Worm (Caenorhabditis elegans) whole organism, L3 larva: ENCODE data around the gene ceh-86.
A peak's percentile ranks its signal among the peaks of the same experiment; 100 is the strongest.

Source experiments
- R02D3.7 ChIP-seq: fragments of 150-350 bp; optimal IDR thresholded peaks from 2 replicates; lab custom pipeline; 2014; ENCODE audit warnings: missing biosample characterization, missing genetic modification characterization
- ceh-16 ChIP-seq: sonication (generic microtip); optimal IDR thresholded peaks from 2 replicates; lab custom pipeline; 2017; ENCODE audit warnings: missing biosample characterization, missing genetic modification characterization
- ceh-28 ChIP-seq: fragments of 150-350 bp; optimal IDR thresholded peaks from 2 replicates; lab custom pipeline; 2014; ENCODE audit warnings: missing biosample characterization, missing genetic modification reagents, missing genetic modification characterization
- ceh-82 ChIP-seq: fragments of 150-350 bp; optimal IDR thresholded peaks from 2 replicates; lab custom pipeline; 2014; ENCODE audit warnings: missing biosample characterization, missing genetic modification characterization
- ceh-9 ChIP-seq: sonication (generic microtip); optimal IDR thresholded peaks from 2 replicates; lab custom pipeline; 2018; ENCODE audit warnings: missing biosample characterization, missing genetic modification characterization
- daf-12 ChIP-seq: fragments of 150-350 bp; optimal IDR thresholded peaks from 2 replicates; lab custom pipeline; 2014; ENCODE audit warnings: missing biosample characterization, missing genetic modification reagents, missing genetic modification characterization
- egl-5 ChIP-seq: fragments of 150-350 bp; optimal IDR thresholded peaks from 2 replicates; lab custom pipeline; 2017; ENCODE audit warnings: missing biosample characterization, missing genetic modification reagents, missing genetic modification characterization, inconsistent platforms
- elt-1 ChIP-seq: fragments of 150-350 bp; optimal IDR thresholded peaks from 2 replicates; lab custom pipeline; 2014; ENCODE audit warnings: missing biosample characterization, missing genetic modification characterization
- elt-2 ChIP-seq: sonication (generic microtip); optimal IDR thresholded peaks from 2 replicates; lab custom pipeline; 2016; ENCODE audit warnings: missing genetic modification reagents, mild to moderate bottlenecking, missing genetic modification characterization, missing compliant biosample characterization
- elt-3 ChIP-seq, 3 experiments: fragments of 150-350 bp in 1 of 3; sonication (generic microtip) in 2 of 3; optimal IDR thresholded peaks; 2 replicates in 2 of 3; 4 replicates in 1 of 3; lab custom pipeline; 2014 to 2017; ENCODE audit warnings: missing biosample characterization in 3 of 3, missing genetic modification characterization in 3 of 3
- eor-1 ChIP-seq, 2 experiments: fragments of 150-350 bp; optimal IDR thresholded peaks; 2 replicates each; lab custom pipeline; 2014 to 2018; ENCODE audit warnings: missing biosample characterization in 2 of 2, missing genetic modification characterization in 2 of 2
- fkh-10 ChIP-seq: sonication (generic microtip); optimal IDR thresholded peaks from 2 replicates; lab custom pipeline; 2017; ENCODE audit warnings: missing biosample characterization, missing genetic modification reagents, missing genetic modification characterization
- hmg-11 ChIP-seq: sonication (generic microtip); optimal IDR thresholded peaks from 2 replicates; lab custom pipeline; 2016; ENCODE audit warnings: missing genetic modification characterization, missing compliant biosample characterization
- jun-1 ChIP-seq: fragments of 150-350 bp; optimal IDR thresholded peaks from 2 replicates; lab custom pipeline; 2014; ENCODE audit warnings: missing biosample characterization, missing genetic modification reagents, missing genetic modification characterization
- lin-15B ChIP-seq: fragments of 150-350 bp; optimal IDR thresholded peaks from 2 replicates; lab custom pipeline; 2014; ENCODE audit warnings: missing biosample characterization, missing genetic modification characterization
- mml-1 ChIP-seq: fragments of 150-350 bp; sonication (generic microtip); optimal IDR thresholded peaks from 3 replicates; lab custom pipeline; 2014; ENCODE audit warnings: missing biosample characterization, missing genetic modification characterization
- nhr-23 ChIP-seq: fragments of 150-350 bp; optimal IDR thresholded peaks from 2 replicates; lab custom pipeline; 2014; ENCODE audit warnings: missing biosample characterization, missing genetic modification reagents, missing genetic modification characterization
- nhr-237 ChIP-seq: fragments of 150-350 bp; optimal IDR thresholded peaks from 2 replicates; lab custom pipeline; 2014; ENCODE audit warnings: missing biosample characterization, missing genetic modification characterization
- nhr-25 ChIP-seq: sonication (generic microtip); optimal IDR thresholded peaks from 2 replicates; lab custom pipeline; 2017; ENCODE audit warnings: missing biosample characterization, missing genetic modification characterization
- nhr-67 ChIP-seq: fragments of 150-350 bp; optimal IDR thresholded peaks from 2 replicates; lab custom pipeline; 2014; ENCODE audit warnings: missing biosample characterization, missing genetic modification characterization
- nhr-77 ChIP-seq: fragments of 150-350 bp; optimal IDR thresholded peaks from 2 replicates; lab custom pipeline; 2014; ENCODE audit warnings: missing biosample characterization, missing genetic modification characterization
- pha-4 ChIP-seq: fragments of 150-350 bp; optimal IDR thresholded peaks from 2 replicates; lab custom pipeline; 2014; ENCODE audit warnings: missing biosample characterization, missing genetic modification reagents, missing genetic modification characterization
- pqm-1 ChIP-seq: fragments of 150-350 bp; optimal IDR thresholded peaks from 2 replicates; lab custom pipeline; 2017; ENCODE audit warnings: missing biosample characterization, missing genetic modification characterization, inconsistent platforms
- skn-1 ChIP-seq: fragments of 150-350 bp; optimal IDR thresholded peaks from 2 replicates; lab custom pipeline; 2014; ENCODE audit warnings: missing biosample characterization, missing genetic modification characterization
- snpc-4 ChIP-seq: fragments of 150-350 bp; optimal IDR thresholded peaks from 2 replicates; lab custom pipeline; 2014; ENCODE audit warnings: missing biosample characterization, missing genetic modification characterization
- unc-62 ChIP-seq: fragments of 150-350 bp; sonication (generic microtip); optimal IDR thresholded peaks from 4 replicates; lab custom pipeline; 2014; ENCODE audit warnings: missing biosample characterization, missing genetic modification reagents, missing genetic modification characterization

Gene ceh-86

DNA sequence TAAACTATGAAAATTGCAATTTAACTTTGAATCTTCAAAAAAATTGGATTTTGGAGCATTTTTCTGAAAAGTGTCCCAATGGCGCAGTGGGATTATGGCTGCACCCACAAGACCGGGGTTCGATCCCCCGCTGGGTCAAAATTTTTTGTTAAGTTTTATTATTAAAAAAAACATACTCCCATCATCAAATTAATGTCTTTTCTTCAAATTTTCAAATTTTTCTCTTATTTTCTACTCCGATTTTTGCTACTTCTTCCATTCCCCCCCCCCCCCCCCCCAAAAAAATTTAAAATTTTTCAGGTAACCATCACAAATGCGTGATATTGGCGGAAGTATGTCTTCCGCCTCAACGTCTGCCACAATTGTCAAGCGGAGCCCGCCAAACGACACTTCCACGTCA lies 11.1 kb upstream of the ceh-86 start, which contains the start of gene vab-19:
Gene vab-19 (plus strand): TSS at position 301 of the 400 bp plus-strand sequence.
- TF ChIP-seq elt-3 (tag; optimal IDR thresholded peaks at IDR 0.05; lab: Kevin White, UChicago): no peak
- no peak for TF ChIP-seq hmg-11 (tag; lab: Kevin White, UChicago)
- no peak for TF ChIP-seq ceh-16 (tag; lab: Kevin White, UChicago)
- no peak for TF ChIP-seq pqm-1 (tag; lab: Kevin White, UChicago)
- no peak for TF ChIP-seq unc-62 (GFP tag; lab: Kevin White, UChicago)

DNA sequence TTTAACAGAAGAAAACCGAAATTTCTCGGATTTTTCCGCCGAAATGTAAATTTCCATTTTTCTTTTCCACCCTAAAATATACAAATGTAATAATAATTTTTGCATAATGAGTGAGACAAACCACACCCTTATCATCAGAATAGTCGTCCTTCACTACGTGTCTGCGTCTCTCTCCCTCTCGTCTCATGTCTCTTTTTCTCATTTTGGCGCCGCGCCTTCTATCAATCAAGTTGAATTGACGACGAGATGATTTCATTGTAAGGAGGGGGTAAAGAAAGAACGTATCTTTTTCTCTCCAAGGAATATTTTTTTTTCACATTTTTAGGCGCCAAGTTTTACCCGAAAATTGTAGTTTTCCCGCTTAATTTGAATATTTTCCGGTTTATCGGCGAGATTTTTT lies 10.4 kb upstream of the ceh-86 start:
- no peak for TF ChIP-seq daf-12
- peak; percentile 29 for TF ChIP-seq nhr-23 (tag; lab: Kevin White, UChicago)
- TF ChIP-seq elt-2 (tag; lab: Kevin White, UChicago): peak; percentile 53
- TF ChIP-seq hmg-11 (tag; lab: Kevin White, UChicago): no peak
- no peak for TF ChIP-seq mml-1
- peak; percentile 48 for TF ChIP-seq nhr-25 (tag; lab: Kevin White, UChicago)
- no peak for TF ChIP-seq jun-1 (tag; lab: Kevin White, UChicago)
- no peak for TF ChIP-seq egl-5 (tag; lab: Kevin White, UChicago)
- TF ChIP-seq nhr-77 (tag; lab: Kevin White, UChicago): no peak
- no peak for TF ChIP-seq pha-4 (tag; lab: Kevin White, UChicago)

DNA sequence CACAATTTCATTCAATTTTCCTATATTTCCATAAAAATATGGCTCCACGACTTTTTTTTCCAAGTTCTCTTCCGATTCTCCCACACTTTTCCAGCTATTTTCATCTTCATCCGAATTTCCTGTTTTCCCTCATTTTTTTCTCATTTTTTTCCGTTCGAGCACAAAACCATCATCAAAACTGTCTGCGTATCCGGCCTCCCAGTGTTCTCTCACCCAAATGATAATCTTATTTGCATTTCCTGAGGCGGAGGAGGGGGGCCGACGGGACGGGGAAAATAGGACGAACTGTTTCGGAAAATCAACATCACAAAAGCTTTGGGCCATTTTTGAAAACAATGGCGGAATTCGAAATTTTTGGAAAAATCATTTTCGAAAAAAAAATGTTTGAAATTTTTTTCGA lies 8.4 kb upstream of the ceh-86 start:
- TF ChIP-seq nhr-23 (tag; lab: Kevin White, UChicago) (no peak), nhr-237 (tag; lab: Kevin White, UChicago) (no peak), ceh-9 (tag; lab: Kevin White, UChicago) (no peak), ceh-28 (tag; lab: Kevin White, UChicago) (no peak), elt-2 (tag; lab: Kevin White, UChicago) (no peak), nhr-25 (tag; lab: Kevin White, UChicago) (no peak)

DNA sequence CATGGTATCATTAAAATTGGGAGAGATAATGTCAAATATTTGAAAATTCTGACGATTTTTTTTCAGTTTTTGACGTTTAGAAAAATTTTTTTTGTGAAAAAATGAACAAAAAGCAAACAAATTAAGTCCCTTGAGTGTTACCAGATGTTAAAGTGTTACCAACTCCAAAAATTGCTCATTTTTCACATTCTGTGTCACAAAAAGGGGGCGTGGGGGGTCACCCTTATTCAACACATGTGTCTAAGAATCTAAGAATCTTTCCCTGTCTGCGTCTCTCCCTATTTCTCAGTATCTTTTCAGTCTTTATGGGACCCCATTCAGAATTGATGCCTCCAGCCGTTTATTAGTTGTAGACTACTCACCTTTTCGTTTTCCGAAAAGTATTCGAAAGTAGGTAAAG lies 7.1 kb upstream of the ceh-86 start:
- TF ChIP-seq elt-1 (tag; lab: Kevin White, UChicago) (no peak), ceh-82 (no peak), nhr-23 (tag; lab: Kevin White, UChicago) (no peak), fkh-10 (GFP tag; lab: Kevin White, UChicago) (no peak), R02D3.7 (tag; lab: Kevin White, UChicago) (no peak)

DNA sequence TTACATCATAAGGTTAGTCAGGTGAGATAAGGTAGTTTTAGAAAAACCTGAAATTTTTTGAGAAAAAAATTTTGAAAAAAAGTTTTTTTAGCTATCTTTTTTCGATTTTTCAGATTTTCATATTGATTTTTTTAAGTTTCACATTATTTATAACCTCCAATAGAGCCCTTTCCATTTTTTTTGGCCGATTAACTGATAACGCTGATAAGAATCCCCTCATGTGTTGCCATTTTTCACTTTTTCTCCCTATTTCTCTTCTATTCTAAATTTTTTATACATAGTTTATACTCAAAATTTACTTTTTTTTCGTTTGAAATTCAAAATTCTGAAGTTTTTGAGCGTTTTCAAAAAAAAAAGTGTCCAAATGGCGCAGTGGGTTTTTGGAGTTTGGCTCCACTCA lies 6.3 kb upstream of the ceh-86 start:
- TF ChIP-seq fkh-10 (GFP tag; lab: Kevin White, UChicago): no peak
- peak; percentile 75 for TF ChIP-seq elt-2 (tag; lab: Kevin White, UChicago)
- peak; percentile 34 for TF ChIP-seq pqm-1 (tag; lab: Kevin White, UChicago)

DNA sequence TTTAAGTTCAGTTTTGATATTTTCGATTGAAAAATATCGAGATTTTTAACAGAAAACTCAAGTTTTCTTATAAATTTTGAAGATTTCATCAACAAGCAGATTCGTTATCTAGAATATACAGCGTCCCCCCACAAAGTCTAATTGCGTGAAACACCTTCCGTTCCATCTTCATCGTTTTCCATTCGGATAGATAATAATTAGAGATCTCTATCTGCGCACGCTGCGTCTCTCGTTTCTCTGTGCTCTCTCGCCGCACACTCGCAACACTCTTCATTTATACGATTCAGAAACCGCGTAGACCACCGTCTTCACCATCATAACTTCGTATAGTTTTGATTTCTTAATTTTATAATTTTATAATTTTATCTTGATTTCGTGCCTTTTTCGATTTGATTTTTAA lies 4.9 kb upstream of the ceh-86 start:
- TF ChIP-seq lin-15B: no peak
- TF ChIP-seq nhr-237 (tag; lab: Kevin White, UChicago): no peak
- TF ChIP-seq ceh-16 (tag; lab: Kevin White, UChicago): peak; percentile 55
- TF ChIP-seq elt-1 (tag; lab: Kevin White, UChicago): peak; percentile 85
- TF ChIP-seq skn-1 (tag; lab: Kevin White, UChicago): no peak
- no peak for TF ChIP-seq snpc-4 (tag; lab: Kevin White, UChicago)
- peak; percentile 3 for TF ChIP-seq nhr-23 (tag; lab: Kevin White, UChicago)
- peak; percentile 1 for TF ChIP-seq nhr-25 (tag; lab: Kevin White, UChicago)
- TF ChIP-seq jun-1 (tag; lab: Kevin White, UChicago): no peak
- TF ChIP-seq nhr-67 (tag; lab: Kevin White, UChicago): no peak
- no peak for TF ChIP-seq fkh-10 (GFP tag; lab: Kevin White, UChicago)
- TF ChIP-seq ceh-28 (tag; lab: Kevin White, UChicago): no peak
- TF ChIP-seq, all 47 proteins: peak for 4

DNA sequence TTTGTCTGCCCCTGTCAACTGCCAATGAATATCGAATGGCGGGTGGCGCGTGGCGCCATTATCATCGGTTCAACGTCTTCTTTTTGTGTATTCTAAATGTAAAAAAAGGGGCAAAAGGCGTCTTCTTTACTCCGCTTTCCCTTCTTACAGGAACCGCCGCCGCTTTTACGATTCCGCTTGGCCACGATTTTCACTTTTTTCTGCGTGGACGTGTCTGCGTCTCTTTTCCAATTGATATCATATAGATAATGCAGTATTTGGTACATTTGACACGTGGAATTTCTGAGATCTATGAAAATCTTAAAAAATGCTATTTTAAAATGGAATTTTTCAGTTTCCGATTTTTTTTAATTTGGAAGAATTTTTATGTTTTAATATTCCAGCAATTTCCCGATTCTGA lies 3.7 kb upstream of the ceh-86 start:
- TF ChIP-seq elt-3 (tag; optimal IDR thresholded peaks at IDR 0.05; lab: Kevin White, UChicago): peak in 1 of 3 experiments; percentile 34
- no peak for TF ChIP-seq eor-1 (tag; optimal IDR thresholded peaks at IDR 0.05; lab: Kevin White, UChicago)
- TF ChIP-seq nhr-25 (tag; lab: Kevin White, UChicago): no peak
